Fruit fly (Drosophila melanogaster): ENCODE measurements around the gene CG12402.

CG12402 gene

dm6 chr3R:14056320-14057053, 51.6 kb downstream of the CG12402 start, which contains the start of gene foxo (continued):
- TF ChIP-seq nerfin-2 (GFP tag; IDR thresholded peaks at IDR 0.05; ENCODE audit: partially characterized antibody) (no peak), CG11504 (tag; optimal IDR thresholded peaks at IDR 0.05) (peak; percentile 92), CG6272 (GFP tag; IDR thresholded peaks at IDR 0.05) (no peak), psq (GFP tag; optimal IDR thresholded peaks at IDR 0.05) (no peak), fru (optimal IDR thresholded peaks at IDR 0.05) (no peak), grn (GFP tag; optimal IDR thresholded peaks at IDR 0.05) (no peak), Hand (GFP tag; optimal IDR thresholded peaks at IDR 0.05) (peak; percentile 89), Trl (optimal IDR thresholded peaks at IDR 0.05) (peak; percentile 47 to 60), Trl (GFP tag; optimal IDR thresholded peaks at IDR 0.05) (peak; percentile 30), CG14860 (GFP tag; IDR thresholded peaks at IDR 0.05; ENCODE audit: partially characterized antibody) (no peak), jumu (GFP tag; optimal IDR thresholded peaks at IDR 0.05) (no peak), ham (GFP tag; IDR thresholded peaks at IDR 0.05) (no peak), pnt (GFP tag; optimal IDR thresholded peaks at IDR 0.05) (peak; percentile 20), phol (tag; optimal IDR thresholded peaks at IDR 0.05) (peak; percentile 89), gce (GFP tag; IDR thresholded peaks at IDR 0.05) (no peak), NK7.1 (GFP tag; optimal IDR thresholded peaks at IDR 0.05) (no peak), CG4854 (GFP tag; optimal IDR thresholded peaks at IDR 0.05) (no peak), Spps (tag; optimal IDR thresholded peaks at IDR 0.05) (peak; percentile 55), ttk (GFP tag; IDR thresholded peaks at IDR 0.05) (no peak; the same call in 1 of the 2 replicates), D (optimal IDR thresholded peaks at IDR 0.05) (no peak), D (GFP tag; optimal IDR thresholded peaks at IDR 0.05) (peak; percentile 76), CG34224 (GFP tag; IDR thresholded peaks at IDR 0.05; ENCODE audit: partially characterized antibody) (peak; percentile 18; the same call in 2 of the 3 replicates), bcd (GFP tag; optimal IDR thresholded peaks at IDR 0.05) (peak; percentile 85), CG3847 (GFP tag; IDR thresholded peaks at IDR 0.05) (peak; percentile 59), GATAe (GFP tag; conservative IDR thresholded peaks at IDR 0.05) (no peak), chm (GFP tag; IDR thresholded peaks at IDR 0.05) (peak; percentile 71; the same call in 1 of the 2 replicates), Hr51 (GFP tag; optimal IDR thresholded peaks at IDR 0.05) (peak in 1 of 2 experiments; percentile 94), CG9215 (GFP tag; IDR thresholded peaks at IDR 0.05) (no peak), gsb (GFP tag; IDR thresholded peaks at IDR 0.05) (no peak), CG33557 (GFP tag; optimal IDR thresholded peaks at IDR 0.05) (peak; percentile 12), Stat92E (GFP tag; optimal IDR thresholded peaks at IDR 0.05) (no peak), sim (GFP tag; IDR thresholded peaks at IDR 0.05) (no peak), Six4 (GFP tag; optimal IDR thresholded peaks at IDR 0.05) (peak; percentile 71), CG30403 (GFP tag; optimal IDR thresholded peaks at IDR 0.05) (peak; percentile 88), Lim3 (GFP tag; IDR thresholded peaks at IDR 0.05) (no peak), nmo (GFP tag; optimal IDR thresholded peaks at IDR 0.05) (peak; percentile 93), CG11456 (GFP tag; IDR thresholded peaks at IDR 0.05) (peak; percentile 52; the same call in 2 of the 3 replicates), corto (GFP tag; optimal IDR thresholded peaks at IDR 0.05) (no peak), Mes4 (GFP tag; optimal IDR thresholded peaks at IDR 0.05) (peak; percentile 42), BtbVII (GFP tag; optimal IDR thresholded peaks at IDR 0.05) (peak; percentile 90), Max (GFP tag; optimal IDR thresholded peaks at IDR 0.05) (peak; percentile 8), HLH54F (GFP tag; optimal IDR thresholded peaks at IDR 0.05) (peak; percentile 36), HmgD (GFP tag; optimal IDR thresholded peaks at IDR 0.05) (peak; percentile 35), CG10462 (GFP tag; optimal IDR thresholded peaks at IDR 0.05) (peak; percentile 46), bab2 (GFP tag; optimal IDR thresholded peaks at IDR 0.05) (peak; percentile 52), jing (GFP tag; optimal IDR thresholded peaks at IDR 0.05) (peak; percentile 9), trh (GFP tag; optimal IDR thresholded peaks at IDR 0.05) (no peak), Hr3 (GFP tag; optimal IDR thresholded peaks at IDR 0.05) (peak; percentile 78), Xbp1 (GFP tag; optimal IDR thresholded peaks at IDR 0.05) (peak; percentile 77), klu (GFP tag; IDR thresholded peaks at IDR 0.05) (peak; percentile 26; the same call in 1 of the 2 replicates), CG12236 (GFP tag; optimal IDR thresholded peaks at IDR 0.05) (no peak)
